Worm (Caenorhabditis elegans) whole organism, L3 larva: Measurements from ENCODE around the gene K02E7.4.
"Not testable (repeated sequence)": the region's sequence is repeated elsewhere in the genome, so short reads cannot be mapped to it uniquely, and the experiment has no call there.

ENCODE experiments used
- R02D3.7 ChIP-seq: fragments of 150-350 bp; optimal IDR thresholded peaks from 2 replicates; lab custom pipeline; 2014; ENCODE audit warnings: missing biosample characterization, missing genetic modification characterization
- aly-2 ChIP-seq: fragments of 150-350 bp; optimal IDR thresholded peaks from 2 replicates; lab custom pipeline; 2014; ENCODE audit warnings: missing biosample characterization, missing genetic modification characterization
- ama-1 ChIP-seq: fragments of 150-350 bp; optimal IDR thresholded peaks from 2 replicates; lab custom pipeline; 2018
- ceh-9 ChIP-seq: sonication (generic microtip); optimal IDR thresholded peaks from 2 replicates; lab custom pipeline; 2018; ENCODE audit warnings: missing biosample characterization, missing genetic modification characterization
- elt-1 ChIP-seq: fragments of 150-350 bp; optimal IDR thresholded peaks from 2 replicates; lab custom pipeline; 2014; ENCODE audit warnings: missing biosample characterization, missing genetic modification characterization
- fos-1 ChIP-seq: fragments of 150-350 bp; optimal IDR thresholded peaks from 2 replicates; lab custom pipeline; 2014; ENCODE audit warnings: missing biosample characterization, missing genetic modification characterization
- mdl-1 ChIP-seq: fragments of 150-350 bp; optimal IDR thresholded peaks from 2 replicates; lab custom pipeline; 2014; ENCODE audit warnings: missing biosample characterization, missing genetic modification characterization
- nfya-1 ChIP-seq: sonication (generic microtip); optimal IDR thresholded peaks from 2 replicates; lab custom pipeline; 2017; ENCODE audit warnings: missing genetic modification characterization, mild to moderate bottlenecking, missing compliant biosample characterization, antibody characterized with exemption, moderate library complexity; ENCODE audit not compliant: insufficient read depth
- nhr-25 ChIP-seq: sonication (generic microtip); optimal IDR thresholded peaks from 2 replicates; lab custom pipeline; 2017; ENCODE audit warnings: missing biosample characterization, missing genetic modification characterization
- sea-2 ChIP-seq: fragments of 150-350 bp; sonication (generic microtip); optimal IDR thresholded peaks from 4 replicates; lab custom pipeline; 2014; ENCODE audit warnings: missing biosample characterization, missing genetic modification reagents, missing genetic modification characterization
- snpc-4 ChIP-seq: fragments of 150-350 bp; optimal IDR thresholded peaks from 2 replicates; lab custom pipeline; 2014; ENCODE audit warnings: missing biosample characterization, missing genetic modification characterization
- unc-39 ChIP-seq: sonication (generic microtip); optimal IDR thresholded peaks from 4 replicates; lab custom pipeline; 2017; ENCODE audit warnings: missing biosample characterization, missing genetic modification characterization

- TF ChIP-seq ama-1 (lab: Kevin White, UChicago); ceh-9 (tag; lab: Kevin White, UChicago); nhr-25; fos-1 (tag; lab: Kevin White, UChicago); snpc-4 (tag; lab: Kevin White, UChicago); unc-39 (tag; lab: Kevin White, UChicago); R02D3.7; elt-1 (tag; lab: Kevin White, UChicago); nfya-1 (tag; lab: Kevin White, UChicago); mdl-1 (tag; lab: Kevin White, UChicago); sea-2 (GFP tag; lab: Kevin White, UChicago); aly-2 (tag; lab: Kevin White, UChicago): not testable (repeated sequence)
Observed at ce11 chrII:1054724-1055123, 17.5 kb upstream of the K02E7.4 start, which contains the start of gene K02E7.7.
